Worm (Caenorhabditis elegans): Measurements from ENCODE around the gene C25D7.9.

- TF ChIP-seq Y22D7AL.16 (tag; optimal IDR thresholded peaks at IDR 0.05) (no peak), ttx-3 (tag; optimal IDR thresholded peaks at IDR 0.05) (no peak), ref-2 (tag; optimal IDR thresholded peaks at IDR 0.05) (no peak), pqm-1 (tag; optimal IDR thresholded peaks at IDR 0.05) (no peak), hlh-30 (tag; optimal IDR thresholded peaks at IDR 0.05; ENCODE audit: insufficient read depth) (no peak), F13H6.1 (tag; optimal IDR thresholded peaks at IDR 0.05) (no peak), ets-4 (tag; optimal IDR thresholded peaks at IDR 0.05) (no peak), nhr-11 (tag; optimal IDR thresholded peaks at IDR 0.05) (no peak), eyg-1 (tag; optimal IDR thresholded peaks at IDR 0.05) (no peak), rnt-1 (tag; optimal IDR thresholded peaks at IDR 0.05) (no peak), ama-1 (optimal IDR thresholded peaks at IDR 0.05) (no peak), ceh-31 (tag; optimal IDR thresholded peaks at IDR 0.05) (no peak), hlh-6 (tag; optimal IDR thresholded peaks at IDR 0.05) (no peak), ztf-16 (tag; optimal IDR thresholded peaks at IDR 0.05) (no peak)
Measured at ce11 chrV:15069435-15069985, 4.6 kb downstream of the C25D7.9 start.
